Worm (Caenorhabditis elegans) whole organism, L2 larva: ENCODE measurements around the gene T07D3.4.

Experiments used
- F13H6.1 ChIP-seq: sonication (generic microtip); optimal IDR thresholded peaks from 2 replicates; lab custom pipeline; 2016; ENCODE audit warnings: missing genetic modification characterization, missing compliant biosample characterization
- R02D3.7 ChIP-seq: fragments of 150-350 bp; optimal IDR thresholded peaks from 2 replicates; lab custom pipeline; 2014; ENCODE audit warnings: missing biosample characterization, missing genetic modification characterization
- ZK546.5 ChIP-seq: sonication (generic microtip); optimal IDR thresholded peaks from 2 replicates; lab custom pipeline; 2017; ENCODE audit warnings: missing biosample characterization, missing genetic modification characterization
- alr-1 ChIP-seq: fragments of 150-350 bp; optimal IDR thresholded peaks from 2 replicates; lab custom pipeline; 2014; ENCODE audit warnings: missing biosample characterization, missing genetic modification characterization
- aly-2 ChIP-seq: fragments of 150-350 bp; optimal IDR thresholded peaks from 2 replicates; lab custom pipeline; 2014; ENCODE audit warnings: missing biosample characterization, missing genetic modification characterization
- ama-1 ChIP-seq: fragments of 150-350 bp; optimal IDR thresholded peaks from 2 replicates; lab custom pipeline; 2018; ENCODE audit warnings: inconsistent platforms
- ceh-16 ChIP-seq: fragments of 150-350 bp; optimal IDR thresholded peaks from 2 replicates; lab custom pipeline; 2014; ENCODE audit warnings: missing biosample characterization, missing genetic modification characterization
- ceh-82 ChIP-seq: fragments of 150-350 bp; optimal IDR thresholded peaks from 2 replicates; lab custom pipeline; 2014; ENCODE audit warnings: missing biosample characterization, missing genetic modification characterization
- dmd-4 ChIP-seq: sonication (generic microtip); optimal IDR thresholded peaks from 2 replicates; lab custom pipeline; 2017; ENCODE audit warnings: missing biosample characterization, missing genetic modification characterization
- egl-27 ChIP-seq: sonication (generic microtip); optimal IDR thresholded peaks from 3 replicates; lab custom pipeline; 2017; ENCODE audit warnings: missing biosample characterization, missing genetic modification reagents, missing genetic modification characterization
- elt-3 ChIP-seq: sonication (generic microtip); optimal IDR thresholded peaks from 2 replicates; lab custom pipeline; 2017; ENCODE audit warnings: missing biosample characterization, missing genetic modification characterization
- gmeb-1 ChIP-seq: fragments of 150-350 bp; optimal IDR thresholded peaks from 2 replicates; lab custom pipeline; 2014; ENCODE audit warnings: missing biosample characterization, missing genetic modification characterization
- lin-13 ChIP-seq: fragments of 150-350 bp; optimal IDR thresholded peaks from 2 replicates; lab custom pipeline; 2014; ENCODE audit warnings: missing biosample characterization, missing genetic modification reagents, missing genetic modification characterization
- lin-39 ChIP-seq: fragments of 150-350 bp; optimal IDR thresholded peaks from 2 replicates; lab custom pipeline; 2014; ENCODE audit warnings: missing biosample characterization, missing genetic modification reagents, missing genetic modification characterization
- lsy-2 ChIP-seq, 2 experiments: fragments of 150-350 bp in 1 of 2; sonication (generic microtip) in 1 of 2; optimal IDR thresholded peaks; 2 replicates each; lab custom pipeline; 2014 to 2017; ENCODE audit warnings: missing biosample characterization in 2 of 2, missing genetic modification characterization in 2 of 2
- mbf-1 ChIP-seq: sonication (generic microtip); optimal IDR thresholded peaks from 2 replicates; lab custom pipeline; 2017; ENCODE audit warnings: missing biosample characterization, missing genetic modification characterization
- nhr-10 ChIP-seq: sonication (generic microtip); optimal IDR thresholded peaks from 2 replicates; lab custom pipeline; 2017; ENCODE audit warnings: missing biosample characterization, missing genetic modification characterization
- nhr-11 ChIP-seq: fragments of 150-350 bp; optimal IDR thresholded peaks from 2 replicates; lab custom pipeline; 2014; ENCODE audit warnings: missing biosample characterization, missing genetic modification characterization
- nhr-12 ChIP-seq: fragments of 150-350 bp; optimal IDR thresholded peaks from 2 replicates; lab custom pipeline; 2014; ENCODE audit warnings: missing biosample characterization, missing genetic modification characterization
- nhr-129 ChIP-seq: fragments of 150-350 bp; optimal IDR thresholded peaks from 2 replicates; lab custom pipeline; 2014; ENCODE audit warnings: missing biosample characterization, missing genetic modification characterization
- nhr-21 ChIP-seq: fragments of 150-350 bp; optimal IDR thresholded peaks from 2 replicates; lab custom pipeline; 2014; ENCODE audit warnings: missing biosample characterization, missing genetic modification characterization
- nhr-23 ChIP-seq: fragments of 150-350 bp; optimal IDR thresholded peaks from 2 replicates; lab custom pipeline; 2014; ENCODE audit warnings: missing biosample characterization, missing genetic modification reagents, missing genetic modification characterization
- nhr-25 ChIP-seq: fragments of 150-350 bp; sonication (generic microtip); optimal IDR thresholded peaks from 3 replicates; lab custom pipeline; 2014; ENCODE audit warnings: missing biosample characterization, missing genetic modification characterization
- nhr-77 ChIP-seq: fragments of 150-350 bp; optimal IDR thresholded peaks from 2 replicates; lab custom pipeline; 2014; ENCODE audit warnings: missing biosample characterization, missing genetic modification characterization
- peb-1 ChIP-seq: fragments of 150-350 bp; optimal IDR thresholded peaks from 2 replicates; lab custom pipeline; 2014; ENCODE audit warnings: missing biosample characterization, missing genetic modification characterization
- sem-4 ChIP-seq: fragments of 150-350 bp; optimal IDR thresholded peaks from 2 replicates; lab custom pipeline; 2014; ENCODE audit warnings: missing biosample characterization, missing genetic modification reagents, missing genetic modification characterization
- sma-3 ChIP-seq: sonication (generic microtip); optimal IDR thresholded peaks from 2 replicates; lab custom pipeline; 2016; ENCODE audit warnings: missing genetic modification reagents, missing genetic modification characterization, missing compliant biosample characterization
- sma-9 ChIP-seq, 2 experiments: fragments of 150-350 bp in 1 of 2; sonication (generic microtip) in 1 of 2; optimal IDR thresholded peaks; 2 replicates each; lab custom pipeline; 2014 to 2016; ENCODE audit warnings: missing genetic modification characterization in 2 of 2, mild to moderate bottlenecking in 1 of 2, missing biosample characterization in 1 of 2, missing compliant biosample characterization in 1 of 2, missing genetic modification reagents in 1 of 2, moderate library complexity in 1 of 2
- snpc-4 ChIP-seq: fragments of 150-350 bp; optimal IDR thresholded peaks from 2 replicates; lab custom pipeline; 2014; ENCODE audit warnings: missing biosample characterization, missing genetic modification characterization
- unc-39 ChIP-seq: fragments of 150-350 bp; optimal IDR thresholded peaks from 2 replicates; lab custom pipeline; 2014; ENCODE audit warnings: missing biosample characterization, missing genetic modification characterization
- unc-55 ChIP-seq: fragments of 150-350 bp; sonication (generic microtip); optimal IDR thresholded peaks from 3 replicates; lab custom pipeline; 2014; ENCODE audit warnings: missing biosample characterization, missing genetic modification reagents, missing genetic modification characterization
- unc-62 ChIP-seq: fragments of 150-350 bp; optimal IDR thresholded peaks from 2 replicates; lab custom pipeline; 2014; ENCODE audit warnings: missing biosample characterization, missing genetic modification reagents, missing genetic modification characterization
- zag-1 ChIP-seq: fragments of 150-350 bp; optimal IDR thresholded peaks from 2 replicates; lab custom pipeline; 2014; ENCODE audit warnings: missing biosample characterization, missing genetic modification characterization

The T07D3.4 gene

ce11 chrII:932718-933117 is 44.6 kb downstream of the T07D3.4 start, which contains the start of gene acs-15:
TSS of gene acs-15 (plus strand) at chrII:933018.
- TF ChIP-seq peb-1 (tag; lab: Kevin White, UChicago), result no peak
- TF ChIP-seq gmeb-1, result no peak
- no peak for TF ChIP-seq nhr-10 (tag; lab: Kevin White, UChicago)
- no peak for TF ChIP-seq nhr-77 (tag; lab: Kevin White, UChicago)
- no peak for TF ChIP-seq sem-4 (tag; lab: Kevin White, UChicago)
- no peak for TF ChIP-seq mbf-1 (tag; lab: Kevin White, UChicago)
- TF ChIP-seq snpc-4 (tag; lab: Kevin White, UChicago), result no peak
- no peak for TF ChIP-seq ceh-82 (tag; lab: Kevin White, UChicago)
- no peak for TF ChIP-seq nhr-12
- TF ChIP-seq R02D3.7 (tag; lab: Kevin White, UChicago), result no peak
- no peak for TF ChIP-seq dmd-4 (tag; lab: Kevin White, UChicago)
- TF ChIP-seq ZK546.5 (tag; lab: Kevin White, UChicago), result no peak
- no peak for TF ChIP-seq sma-9 (GFP tag; optimal IDR thresholded peaks at IDR 0.05; lab: Kevin White, UChicago)
- TF ChIP-seq sma-9 (tag; optimal IDR thresholded peaks at IDR 0.05; lab: Kevin White, UChicago), result no peak
- no peak for TF ChIP-seq alr-1
- TF ChIP-seq nhr-129 (tag; lab: Kevin White, UChicago), result no peak
- no peak for TF ChIP-seq F13H6.1 (tag; lab: Kevin White, UChicago)
- TF ChIP-seq egl-27 (tag; lab: Kevin White, UChicago), result no peak
- no peak for TF ChIP-seq unc-55 (GFP tag; lab: Kevin White, UChicago)

DNA sequence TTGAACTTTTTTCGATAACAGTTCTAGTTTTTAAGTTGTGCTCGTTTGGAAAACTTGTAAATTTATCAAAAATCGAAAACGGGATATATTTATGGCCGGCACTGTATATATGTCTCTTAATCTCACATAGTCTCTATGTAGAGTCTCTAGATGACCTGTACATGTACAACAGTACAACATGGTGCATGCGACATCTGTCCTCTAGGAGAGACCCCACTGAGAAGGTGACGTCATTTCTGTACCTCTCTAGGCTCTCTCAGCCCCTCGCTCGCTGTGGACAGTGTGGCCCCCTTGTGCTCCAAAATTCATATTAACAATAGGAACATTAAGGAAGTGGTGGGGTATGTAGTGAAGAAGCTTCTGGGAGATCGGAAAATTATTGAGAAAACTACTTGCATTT is 49.2 kb downstream of the T07D3.4 start:
- TF ChIP-seq nhr-129 (tag; lab: Kevin White, UChicago) (no peak), lin-13 (GFP tag; lab: Kevin White, UChicago) (no peak), ama-1 (lab: Kevin White, UChicago) (no peak), aly-2 (tag; lab: Kevin White, UChicago) (no peak), unc-62 (no peak), zag-1 (tag; lab: Kevin White, UChicago) (no peak), ceh-16 (tag; lab: Kevin White, UChicago) (no peak), nhr-11 (tag; lab: Kevin White, UChicago) (no peak), egl-27 (tag; lab: Kevin White, UChicago) (no peak), lin-39 (tag; lab: Kevin White, UChicago) (no peak), nhr-21 (tag; lab: Kevin White, UChicago) (no peak), unc-39 (no peak), alr-1 (no peak), lsy-2 (tag; optimal IDR thresholded peaks at IDR 0.05; lab: Kevin White, UChicago) (no peak), nhr-10 (tag; lab: Kevin White, UChicago) (no peak), nhr-23 (tag; lab: Kevin White, UChicago) (no peak), elt-3 (tag; lab: Kevin White, UChicago) (no peak), snpc-4 (tag; lab: Kevin White, UChicago) (no peak)
- TF ChIP-seq, all 48 proteins: peak for 0

- no peak for TF ChIP-seq unc-55 (GFP tag; lab: Kevin White, UChicago)
- no peak for TF ChIP-seq ZK546.5 (tag; lab: Kevin White, UChicago)
- no peak for TF ChIP-seq alr-1
- no peak for TF ChIP-seq nhr-21 (tag; lab: Kevin White, UChicago)
- no peak for TF ChIP-seq sma-3
- no peak for TF ChIP-seq nhr-25 (tag; lab: Kevin White, UChicago)
- TF ChIP-seq, all 48 proteins: peak for 0
Observed at ce11 chrII:938549-938948, 50.4 kb downstream of the T07D3.4 start, which contains the start of gene R07C3.3. TSS of gene R07C3.3 (plus strand) at chrII:938849.
